Worm (Caenorhabditis elegans): ENCODE measurements around the gene gst-32.
"Not testable (repeated sequence)": the region's sequence is repeated elsewhere in the genome, so short reads cannot be mapped to it uniquely, and the experiment has no call there.

The gst-32 gene

DNA sequence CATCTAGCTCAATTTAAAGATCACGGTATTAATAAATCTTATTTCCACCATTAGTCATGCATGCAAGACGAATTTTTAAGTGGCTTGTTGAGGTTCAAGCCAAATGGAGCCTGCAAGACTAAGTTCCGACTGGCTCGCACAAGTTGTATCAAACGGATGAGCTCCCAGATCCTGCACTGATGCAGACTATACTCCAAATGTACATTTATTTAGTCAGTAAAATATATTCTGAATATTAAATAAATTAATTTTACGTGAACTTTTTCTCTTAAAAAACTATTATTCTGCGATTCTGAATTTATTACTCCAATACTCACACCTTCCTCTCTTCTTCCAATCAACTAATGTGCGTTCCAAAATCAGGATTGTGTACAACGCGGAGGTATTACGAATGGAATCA, 2.8 kb downstream of the gst-32 start, which contains the start of gene Y53F4B.36:
Gene Y53F4B.36, plus strand, starts transcription at position 301 of the 400 bp plus-strand sequence.
- TF ChIP-seq ceh-6 (GFP tag; optimal IDR thresholded peaks at IDR 0.05) (no peak), zip-5 (tag; optimal IDR thresholded peaks at IDR 0.05) (no peak), fax-1 (tag; optimal IDR thresholded peaks at IDR 0.05) (no peak), madf-2 (tag; optimal IDR thresholded peaks at IDR 0.05) (no peak), ref-2 (tag; optimal IDR thresholded peaks at IDR 0.05) (no peak)

DNA sequence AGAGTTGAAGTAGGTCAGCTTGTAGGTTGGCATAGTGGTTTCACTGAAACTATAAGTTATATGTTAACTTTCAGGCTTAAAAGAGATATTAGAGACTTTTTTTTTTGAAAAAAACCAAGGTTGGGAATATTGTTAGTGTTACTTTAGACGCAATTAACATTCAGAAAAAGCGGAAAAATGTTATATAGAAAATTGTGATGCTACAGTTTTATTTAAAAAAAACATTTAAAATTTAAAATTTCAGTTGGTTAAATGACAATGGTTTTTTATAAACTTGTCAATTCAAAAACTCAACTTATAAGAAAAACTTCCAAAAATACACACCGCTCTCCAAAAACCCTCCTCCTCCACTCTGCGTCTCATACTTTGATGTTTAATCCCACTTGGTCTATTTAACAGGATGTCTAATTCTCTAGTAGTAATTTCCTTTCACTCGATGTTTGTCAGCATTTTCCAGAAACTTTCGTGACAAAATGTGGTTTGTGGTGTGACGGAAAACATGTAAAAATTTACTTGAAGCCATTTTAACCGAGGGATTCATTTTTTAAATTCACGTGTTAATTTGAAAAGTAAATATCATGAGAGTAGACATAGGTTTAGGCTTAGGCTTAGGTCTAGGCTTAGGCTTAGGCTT, 3.4 kb downstream of the gst-32 start, which contains the start of gene gst-31:
Gene gst-31, minus strand, starts transcription at position 51 of the 634 bp plus-strand sequence.
- TF ChIP-seq fkh-6 (tag; optimal IDR thresholded peaks at IDR 0.05) (no peak), rnt-1 (tag; optimal IDR thresholded peaks at IDR 0.05) (no peak), dve-1 (tag; optimal IDR thresholded peaks at IDR 0.05) (no peak), ceh-19 (GFP tag; optimal IDR thresholded peaks at IDR 0.05) (no peak), pros-1 (tag; optimal IDR thresholded peaks at IDR 0.05) (no peak), unc-42 (tag; optimal IDR thresholded peaks at IDR 0.05) (no peak), odd-2 (tag; optimal IDR thresholded peaks at IDR 0.05) (no peak), eyg-1 (tag; optimal IDR thresholded peaks at IDR 0.05) (no peak), pax-1 (tag; optimal IDR thresholded peaks at IDR 0.05) (no peak), unc-55 (GFP tag; optimal IDR thresholded peaks at IDR 0.05) (no peak)

DNA sequence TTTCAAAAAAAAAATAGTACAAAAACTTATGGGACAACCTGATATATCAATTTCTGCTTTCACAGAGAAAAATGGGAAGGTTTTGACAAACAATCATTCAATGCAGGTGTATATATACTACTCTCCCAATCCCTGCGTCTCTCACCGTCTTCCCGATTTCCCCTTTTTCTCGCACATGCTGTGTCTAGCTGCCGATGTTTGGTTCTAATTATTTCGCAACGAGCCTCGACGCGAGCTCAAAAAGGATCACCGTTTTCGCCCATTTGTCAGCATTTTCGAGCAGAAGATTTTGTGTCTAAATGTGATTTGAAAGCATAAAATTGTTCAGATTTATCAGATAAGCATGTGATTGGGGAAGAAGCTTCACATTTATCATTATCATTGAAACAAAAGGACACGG, 5.2 kb downstream of the gst-32 start:
- TF ChIP-seq K02D7.2 (tag; optimal IDR thresholded peaks at IDR 0.05) (no peak), fkh-6 (tag; optimal IDR thresholded peaks at IDR 0.05) (no peak), nhr-11 (tag; optimal IDR thresholded peaks at IDR 0.05) (no peak), nhr-232 (tag; optimal IDR thresholded peaks at IDR 0.05) (no peak), lin-11 (tag; optimal IDR thresholded peaks at IDR 0.05) (no peak), ceh-31 (tag; optimal IDR thresholded peaks at IDR 0.05) (no peak), mec-3 (tag; optimal IDR thresholded peaks at IDR 0.05; ENCODE audit: borderline replicate concordance) (no peak), ceh-24 (tag; optimal IDR thresholded peaks at IDR 0.05) (no peak), elt-4 (tag; optimal IDR thresholded peaks at IDR 0.05) (no peak), elt-2 (tag; optimal IDR thresholded peaks at IDR 0.05) (no peak)

DNA sequence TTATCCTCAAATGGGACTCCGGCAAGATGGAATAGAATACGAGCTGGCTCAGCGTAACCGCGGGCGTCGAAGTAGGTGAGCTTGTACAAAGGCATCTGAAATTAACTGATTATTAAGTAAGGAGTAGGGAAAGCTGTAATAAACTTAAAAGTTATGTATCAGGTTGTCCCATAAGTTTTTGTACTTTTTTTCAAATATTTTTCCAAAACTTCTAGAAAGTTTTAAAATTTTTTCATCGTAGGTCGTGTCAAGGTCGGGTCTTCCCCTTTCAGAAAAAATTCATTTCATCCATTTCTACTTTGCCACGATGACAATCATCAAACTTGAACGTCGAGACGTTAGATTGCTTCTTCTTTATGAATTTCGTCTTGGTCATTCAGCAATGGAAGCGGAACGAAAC, 6.6 kb downstream of the gst-32 start, which contains the start of gene gst-39:
Gene gst-39, minus strand, starts transcription at position 101 of the 400 bp plus-strand sequence.
- not testable (repeated sequence) for TF ChIP-seq ceh-18 (tag; optimal IDR thresholded peaks at IDR 0.05); odd-2 (tag; optimal IDR thresholded peaks at IDR 0.05); unc-55 (GFP tag; optimal IDR thresholded peaks at IDR 0.05)

DNA sequence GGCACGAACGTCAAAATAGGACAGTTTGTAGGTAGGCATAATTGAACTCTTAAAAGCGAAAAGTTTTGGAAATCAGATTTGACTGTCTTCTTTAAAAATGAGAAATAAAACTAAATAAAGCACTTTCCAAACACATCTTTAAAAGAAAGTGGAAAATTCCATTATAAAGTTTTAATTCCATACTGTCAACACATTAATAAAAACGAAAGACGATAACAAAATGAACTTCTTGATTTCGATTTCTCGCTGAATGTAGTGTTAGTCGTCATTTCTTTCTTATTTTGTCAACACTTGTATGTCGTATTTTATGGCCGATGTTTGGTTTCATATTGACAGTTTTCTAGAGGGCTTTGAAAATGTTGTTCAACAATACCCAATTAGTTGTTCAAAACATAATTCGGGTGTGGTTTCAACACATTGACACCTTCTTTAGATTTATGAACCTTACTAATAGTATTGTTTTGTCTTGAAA, 8.5 kb downstream of the gst-32 start, which contains the start of gene gst-29:
Gene gst-29, minus strand, starts transcription at position 51 of the 472 bp plus-strand sequence.
- TF ChIP-seq K09A11.1 (tag; optimal IDR thresholded peaks at IDR 0.05; ENCODE audit: insufficient read depth): no peak
- no peak for TF ChIP-seq ceh-30 (tag; optimal IDR thresholded peaks at IDR 0.05)
- TF ChIP-seq ceh-2 (tag; optimal IDR thresholded peaks at IDR 0.05): no peak

DNA sequence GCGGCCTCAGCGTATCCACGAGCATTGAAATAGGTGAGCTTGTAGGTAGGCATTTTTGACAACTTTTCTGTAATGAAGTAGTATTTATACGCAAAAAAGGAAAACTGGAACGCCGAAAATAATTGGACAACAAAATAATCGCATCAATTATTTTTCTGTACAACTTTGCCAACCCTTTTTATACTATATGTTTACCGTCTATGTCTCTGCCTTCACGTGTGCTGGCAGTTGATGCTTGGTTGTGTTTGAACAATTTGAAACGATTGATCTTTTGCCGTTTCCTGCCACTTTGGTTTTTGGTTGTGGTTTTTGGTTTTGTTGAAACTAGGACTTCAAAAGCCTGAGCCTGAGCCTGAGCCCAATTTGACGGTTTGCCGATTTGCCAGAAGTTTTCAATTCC, 11.1 kb downstream of the gst-32 start, which contains the start of gene gst-28:
Gene gst-28, minus strand, starts transcription at position 238 of the 400 bp plus-strand sequence.
- no peak for TF ChIP-seq K09A11.1 (tag; optimal IDR thresholded peaks at IDR 0.05; ENCODE audit: insufficient read depth)
- TF ChIP-seq hlh-15 (tag; optimal IDR thresholded peaks at IDR 0.05): no peak
- TF ChIP-seq nhr-232 (tag; optimal IDR thresholded peaks at IDR 0.05): no peak
- TF ChIP-seq sox-4 (tag; optimal IDR thresholded peaks at IDR 0.05): no peak
- no peak for TF ChIP-seq ttx-3 (tag; optimal IDR thresholded peaks at IDR 0.05)
- TF ChIP-seq K02D7.2 (tag; optimal IDR thresholded peaks at IDR 0.05): no peak

All from whole organism, late embryonic.